Fruit fly (Drosophila melanogaster) whole organism: ENCODE data around the gene CG14857.

Experiments used
- CG8478 ChIP-seq: fragments of >200 bp; optimal IDR thresholded peaks from 2 replicates; lab custom pipeline; 2018; ENCODE audit warnings: inconsistent platforms
- Dll ChIP-seq: fragments of >200 bp; optimal IDR thresholded peaks from 2 replicates; lab custom pipeline; 2017
- EcR ChIP-seq, 2 experiments: fragments of >200 bp; optimal IDR thresholded peaks; 2 replicates each; lab custom pipeline; 2017; ENCODE audit warnings: missing biosample characterization in 2 of 2, missing genetic modification characterization in 2 of 2, missing genetic modification reagents in 2 of 2
- pan ChIP-seq: fragments of >200 bp; optimal IDR thresholded peaks from 2 replicates; lab custom pipeline; 2017
- psq ChIP-seq: fragments of >200 bp; optimal IDR thresholded peaks from 2 replicates; lab custom pipeline; 2017
- usp ChIP-seq: fragments of >200 bp; optimal IDR thresholded peaks from 2 replicates; lab custom pipeline; 2017; ENCODE audit warnings: missing biosample characterization, missing genetic modification characterization, mixed read lengths

dm6 chr3R:14822954-14823353 lies 21.4 kb downstream of the CG14857 start:
- TF ChIP-seq CG8478 (lab: Kevin White, UChicago) (no peak), EcR (GFP tag; optimal IDR thresholded peaks at IDR 0.05; lab: Kevin White, UChicago) (no peak), psq (lab: Kevin White, UChicago) (no peak), Dll (no peak), pan (lab: Kevin White, UChicago) (no peak), usp (GFP tag; lab: Kevin White, UChicago) (no peak)
